Fruit fly (Drosophila melanogaster) whole organism: ENCODE results near the gene Paip2.

Experiments
- CG8478 ChIP-seq: fragments of >200 bp; optimal IDR thresholded peaks from 2 replicates; lab custom pipeline; 2018; ENCODE audit warnings: inconsistent platforms
- Dll ChIP-seq: fragments of >200 bp; optimal IDR thresholded peaks from 2 replicates; lab custom pipeline; 2017
- EcR ChIP-seq, 2 experiments: fragments of >200 bp; optimal IDR thresholded peaks; 2 replicates each; lab custom pipeline; 2017; ENCODE audit warnings: missing biosample characterization in 2 of 2, missing genetic modification characterization in 2 of 2, missing genetic modification reagents in 2 of 2
- pan ChIP-seq: fragments of >200 bp; optimal IDR thresholded peaks from 2 replicates; lab custom pipeline; 2017
- psq ChIP-seq: fragments of >200 bp; optimal IDR thresholded peaks from 2 replicates; lab custom pipeline; 2017
- usp ChIP-seq: fragments of >200 bp; optimal IDR thresholded peaks from 2 replicates; lab custom pipeline; 2017; ENCODE audit warnings: missing biosample characterization, missing genetic modification characterization, mixed read lengths

Paip2 gene

DNA sequence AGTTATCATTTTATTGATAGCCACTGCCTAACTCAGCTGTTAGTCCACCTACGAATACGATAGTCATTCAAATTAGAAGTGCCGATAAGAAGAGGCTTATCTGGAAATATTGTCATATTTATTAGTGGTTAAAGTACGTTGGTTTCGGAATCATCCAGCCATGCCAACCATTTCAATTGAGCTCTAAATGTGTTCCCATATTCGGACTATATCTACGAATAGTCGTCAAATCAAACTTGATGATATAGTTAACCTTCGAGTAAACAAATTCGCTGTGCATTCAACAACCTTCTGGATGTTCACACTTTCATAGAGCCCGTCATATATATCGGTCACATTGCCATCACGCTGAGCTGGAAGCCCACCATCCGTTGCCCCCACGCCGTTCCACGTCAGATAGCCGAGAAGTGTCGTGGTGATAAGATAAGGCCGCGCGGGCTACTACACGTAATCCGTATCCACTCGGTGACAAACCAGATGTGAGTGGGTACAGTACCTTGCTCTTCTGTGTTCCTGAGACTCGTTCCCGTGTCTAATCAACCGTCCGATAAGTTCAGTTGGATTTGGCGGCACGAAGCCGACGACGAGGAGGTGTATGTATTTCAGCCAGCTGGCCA, 37.8 kb downstream of the Paip2 start:
- TF ChIP-seq CG8478 (no peak), Dll (no peak)

DNA sequence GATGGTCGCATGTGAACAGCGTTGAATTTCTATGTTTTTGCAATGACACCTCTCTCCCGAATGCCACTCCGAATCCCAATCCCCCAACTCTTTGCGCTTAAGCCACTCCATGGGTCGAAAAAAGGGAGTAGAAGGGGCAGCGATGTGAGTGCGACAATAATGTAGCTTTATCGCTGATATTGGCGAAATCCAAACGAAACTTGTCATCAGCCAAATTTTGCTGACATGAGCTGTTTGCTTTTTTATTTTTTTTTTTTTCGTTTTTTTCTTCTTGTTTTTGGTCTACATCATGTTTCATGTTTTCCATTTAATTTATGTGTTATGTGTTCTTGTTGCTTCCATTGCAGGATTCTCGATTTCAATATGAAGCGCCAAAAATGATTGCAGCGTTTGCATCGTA, 38.4 kb downstream of the Paip2 start:
- TF ChIP-seq CG8478 (no peak), EcR (GFP tag; optimal IDR thresholded peaks at IDR 0.05; lab: Kevin White, UChicago) (no peak), pan (lab: Kevin White, UChicago) (no peak), Dll (no peak), usp (GFP tag; lab: Kevin White, UChicago) (no peak), psq (lab: Kevin White, UChicago) (no peak)

DNA sequence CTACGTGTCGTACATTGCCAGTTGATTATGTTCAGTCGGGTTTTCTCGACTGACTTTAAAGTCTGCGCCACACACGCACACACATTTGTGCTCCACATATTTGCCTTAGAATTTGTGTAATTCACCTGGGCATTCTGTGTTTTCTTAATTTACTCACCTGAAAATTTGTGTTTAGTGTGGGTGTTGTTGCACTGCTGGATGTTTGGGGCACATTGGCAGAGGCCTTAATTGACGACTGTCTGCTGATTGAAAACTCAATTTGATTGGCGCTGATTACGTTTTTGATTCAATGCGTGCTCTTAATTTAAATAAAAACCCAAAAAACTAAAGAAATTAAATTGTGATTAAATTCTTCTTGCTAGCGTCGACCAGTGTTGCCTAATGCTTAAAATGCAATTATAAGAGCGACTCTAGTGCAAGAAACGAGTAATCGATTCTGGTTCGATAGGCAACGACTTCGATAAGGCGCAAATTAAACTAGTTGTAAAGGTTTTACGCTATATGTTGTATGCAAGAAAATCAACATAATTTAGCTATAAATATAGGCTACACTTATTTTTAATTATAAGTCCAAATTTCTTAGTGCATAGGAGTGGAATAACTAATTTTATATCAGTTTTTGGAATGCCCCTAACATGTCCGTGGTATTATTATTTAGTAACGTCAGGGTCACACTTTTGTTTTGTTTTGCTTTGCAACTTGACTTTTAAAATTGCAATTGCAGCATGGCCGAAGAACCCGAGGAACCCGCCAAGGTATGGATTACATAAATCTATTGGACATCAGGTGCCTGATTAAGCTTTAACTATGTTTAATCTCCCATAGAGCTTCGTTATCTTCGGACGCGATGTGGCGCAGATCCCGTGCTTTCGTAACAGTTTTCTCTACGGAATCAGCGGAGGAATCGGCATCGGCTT, 49.9 kb downstream of the Paip2 start, which contains the start of the genes CG46281 and CG46280:
CG46281 (minus strand) TSS at position 51 of the 917 bp plus-strand sequence.
CG46280 (minus strand) TSS at position 403 of the 917 bp plus-strand sequence.
- TF ChIP-seq CG8478 (no peak), psq (lab: Kevin White, UChicago) (no peak), EcR (GFP tag; optimal IDR thresholded peaks at IDR 0.05; lab: Kevin White, UChicago) (no peak), Dll (no peak), pan (lab: Kevin White, UChicago) (no peak), usp (GFP tag; lab: Kevin White, UChicago) (no peak)

DNA sequence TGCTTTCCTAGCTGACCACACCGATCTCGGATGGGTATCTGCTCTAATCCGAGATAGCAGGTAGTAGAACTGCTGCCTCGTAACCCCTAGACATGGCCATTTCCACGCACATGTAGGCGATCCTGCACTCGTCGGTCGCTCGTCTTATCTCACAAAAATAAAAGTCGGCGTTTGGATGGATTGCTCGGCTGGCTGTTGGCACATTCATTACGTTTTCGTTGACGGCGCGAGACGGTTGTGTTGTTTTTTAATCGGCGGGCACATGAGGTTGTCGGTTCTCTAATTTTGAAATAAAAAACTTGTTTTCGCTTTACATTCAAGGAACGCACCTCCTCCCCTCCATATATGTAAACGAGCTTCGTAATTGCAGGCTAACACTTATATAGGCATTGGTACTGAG, 51.7 kb downstream of the Paip2 start, which contains the start of gene ry:
ry (plus strand) TSS at position 206 of the 400 bp plus-strand sequence.
- TF ChIP-seq Dll (no peak), pan (lab: Kevin White, UChicago) (no peak), CG8478 (no peak), usp (GFP tag; lab: Kevin White, UChicago) (no peak), psq (lab: Kevin White, UChicago) (no peak), EcR (GFP tag; optimal IDR thresholded peaks at IDR 0.05; lab: Kevin White, UChicago) (no peak)

DNA sequence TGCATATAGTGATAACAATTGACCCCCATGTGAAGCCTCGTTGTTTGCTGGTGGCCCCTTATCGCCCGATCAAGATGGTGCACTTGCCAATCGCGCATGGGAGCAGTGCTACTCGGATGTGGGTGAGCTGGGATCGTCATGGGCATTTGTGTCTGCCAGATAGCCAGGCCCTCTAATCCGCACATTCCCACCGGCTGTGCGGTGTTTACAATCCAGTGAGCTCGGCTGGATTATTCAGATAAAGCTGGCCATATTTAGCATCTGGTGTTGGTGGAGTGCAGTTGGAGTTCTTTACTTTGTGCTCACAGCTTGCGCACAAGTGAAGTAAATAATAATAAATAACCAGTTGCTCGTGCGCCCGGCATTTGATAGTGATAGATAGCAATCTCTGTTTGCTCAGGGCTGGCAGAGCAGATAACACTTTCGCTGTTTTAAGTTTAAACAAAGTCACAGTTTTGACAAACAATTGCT, 52.4 kb downstream of the Paip2 start:
- TF ChIP-seq CG8478 (no peak), pan (lab: Kevin White, UChicago) (no peak), usp (GFP tag; lab: Kevin White, UChicago) (no peak), Dll (no peak), psq (lab: Kevin White, UChicago) (no peak), EcR (GFP tag; optimal IDR thresholded peaks at IDR 0.05; lab: Kevin White, UChicago) (no peak)

DNA sequence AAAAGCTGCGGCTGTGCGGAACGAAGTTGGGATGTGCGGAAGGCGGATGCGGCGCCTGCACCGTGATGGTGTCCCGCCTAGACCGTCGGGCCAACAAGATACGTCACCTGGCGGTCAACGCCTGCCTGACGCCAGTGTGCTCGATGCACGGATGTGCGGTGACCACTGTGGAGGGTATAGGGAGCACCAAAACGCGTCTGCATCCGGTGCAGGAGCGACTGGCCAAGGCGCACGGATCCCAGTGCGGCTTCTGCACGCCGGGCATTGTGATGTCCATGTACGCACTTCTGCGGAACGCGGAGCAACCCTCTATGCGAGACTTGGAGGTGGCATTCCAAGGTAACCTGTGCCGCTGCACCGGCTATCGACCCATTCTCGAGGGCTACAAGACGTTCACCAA, 53.1 kb downstream of the Paip2 start:
- TF ChIP-seq pan (lab: Kevin White, UChicago), result no peak
- no peak for TF ChIP-seq Dll
- TF ChIP-seq psq (lab: Kevin White, UChicago), result no peak
- TF ChIP-seq usp (GFP tag; lab: Kevin White, UChicago), result no peak
- no peak for TF ChIP-seq CG8478
- TF ChIP-seq EcR (GFP tag; optimal IDR thresholded peaks at IDR 0.05; lab: Kevin White, UChicago), result no peak
